Worm (Caenorhabditis elegans) whole organism, L4/young adult: ENCODE results near the gene rsf-1.

Experiments used
- W03F9.2 ChIP-seq: fragments of 150-350 bp; optimal IDR thresholded peaks from 2 replicates; lab custom pipeline; 2014; ENCODE audit warnings: missing biosample characterization, missing genetic modification characterization
- dao-5 ChIP-seq: sonication (generic microtip); optimal IDR thresholded peaks from 2 replicates; lab custom pipeline; 2016; ENCODE audit warnings: missing genotype, missing genetic modification characterization, moderate library complexity, missing compliant biosample characterization
- him-1 ChIP-seq: sonication (generic microtip); optimal IDR thresholded peaks from 2 replicates; lab custom pipeline; 2016; ENCODE audit warnings: missing genotype, missing genetic modification reagents, missing genetic modification characterization, missing compliant biosample characterization

ce11 chrII:11281177-11281576, 25.0 kb upstream of the rsf-1 start:
- TF ChIP-seq him-1 (tag; lab: Kevin White, UChicago) (no peak), W03F9.2 (tag; lab: Kevin White, UChicago) (no peak), dao-5 (tag; lab: Kevin White, UChicago) (no peak)
